Worm (Caenorhabditis elegans) whole organism, mixed stage, embryonic: ENCODE measurements around the gene nhr-13.

Experiments used
- blmp-1 ChIP-seq: fragments of 150-350 bp; optimal IDR thresholded peaks from 2 replicates; lab custom pipeline; 2014; ENCODE audit warnings: missing biosample characterization, missing genetic modification characterization
- ceh-83 ChIP-seq: fragments of 200-800 bp; sonication (Bioruptor generic); optimal IDR thresholded peaks from 2 replicates; lab custom pipeline; 2018; ENCODE audit warnings: mild to moderate bottlenecking, missing genetic modification characterization, missing compliant biosample characterization
- elt-1 ChIP-seq: sonication (generic microtip); optimal IDR thresholded peaks from 2 replicates; lab custom pipeline; 2017; ENCODE audit warnings: missing genetic modification characterization, mild to moderate bottlenecking, missing compliant biosample characterization, antibody characterized with exemption, moderate library complexity, borderline replicate concordance; ENCODE audit not compliant: insufficient read depth
- nhr-2 ChIP-seq: fragments of 150-350 bp; optimal IDR thresholded peaks from 2 replicates; lab custom pipeline; 2014; ENCODE audit warnings: missing biosample characterization, missing genetic modification characterization
- nhr-76 ChIP-seq: sonication (generic microtip); optimal IDR thresholded peaks from 2 replicates; lab custom pipeline; 2017; ENCODE audit warnings: missing biosample characterization, missing genetic modification characterization
- snpc-4 ChIP-seq: fragments of 150-350 bp; optimal IDR thresholded peaks from 2 replicates; lab custom pipeline; 2014; ENCODE audit warnings: missing biosample characterization, missing genetic modification characterization

- TF ChIP-seq ceh-83 (GFP tag; lab: Kevin White, UChicago) (no peak), blmp-1 (tag; lab: Kevin White, UChicago) (no peak), snpc-4 (tag; lab: Kevin White, UChicago) (no peak), elt-1 (tag; lab: Kevin White, UChicago) (no peak), nhr-76 (tag; lab: Kevin White, UChicago) (no peak), nhr-2 (tag; lab: Kevin White, UChicago) (no peak)
Observed at ce11 chrV:2149432-2149831, 42.9 kb upstream of the nhr-13 start, which contains the start of gene C45H4.21.
